Fruit fly (Drosophila melanogaster): Measurements from ENCODE around the gene CG7252.

CG7252 gene

DNA sequence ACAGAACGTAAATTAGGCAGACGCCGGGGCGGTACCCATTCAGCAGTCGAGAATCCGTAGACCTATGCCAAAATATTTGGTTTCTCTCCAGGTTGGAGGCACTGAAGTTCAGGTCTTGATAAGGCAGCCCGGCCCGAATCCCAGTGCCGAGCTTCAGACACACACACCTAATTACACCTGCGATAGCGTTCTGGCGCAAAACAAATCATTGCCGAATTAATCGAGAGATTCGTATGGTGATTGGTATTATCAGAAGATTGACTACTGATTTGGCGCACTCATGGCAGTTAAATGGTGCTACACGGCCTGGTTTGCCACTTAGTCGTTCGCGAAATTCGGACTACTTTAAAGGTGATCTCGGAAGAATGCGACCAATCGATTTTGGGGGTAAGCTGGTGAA, at the start of gene CG7252:
CG7252 (plus strand) TSS at position 319 of the 400 bp plus-strand sequence.
- TF ChIP-seq CG8478 (optimal IDR thresholded peaks at IDR 0.05) = no peak

DNA sequence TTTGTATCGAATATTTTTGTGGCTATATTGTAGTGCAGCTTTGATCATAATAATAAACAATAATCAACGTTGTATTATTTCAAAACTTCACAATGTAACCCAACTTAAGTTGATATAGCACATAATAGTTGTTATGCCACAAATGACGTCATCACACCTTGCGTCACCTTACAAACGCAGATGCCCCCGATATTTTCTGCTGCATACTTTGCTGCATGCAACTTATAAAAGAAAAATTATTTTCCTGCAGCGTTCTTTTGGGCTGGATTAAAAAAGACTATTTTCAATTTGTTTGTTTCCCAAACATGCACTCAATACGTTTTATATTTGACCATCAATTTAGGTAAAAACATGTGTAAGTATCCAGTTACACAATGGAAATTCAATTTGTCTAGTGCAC, 29.3 kb upstream of the CG7252 start:
- TF ChIP-seq CG8478 (optimal IDR thresholded peaks at IDR 0.05) (no peak), CTCF (optimal IDR thresholded peaks at IDR 0.05) (peak; percentile 28 to 44)

dm6 chr3L:11921213-11921612, 26.3 kb upstream of the CG7252 start, which contains the start of gene CG11588:
Gene CG11588 (plus strand): TSS chr3L:11921513.
- TF ChIP-seq CTCF (optimal IDR thresholded peaks at IDR 0.05) (no peak), CG8478 (optimal IDR thresholded peaks at IDR 0.05) (no peak)

- no peak for TF ChIP-seq CG8478 (optimal IDR thresholded peaks at IDR 0.05)
- no peak for TF ChIP-seq CTCF (optimal IDR thresholded peaks at IDR 0.05)
Observed at dm6 chr3L:11924657-11925056, 22.8 kb upstream of the CG7252 start, which contains the start of gene SdhAL. Gene SdhAL (minus strand): TSS chr3L:11924757.

- no peak for TF ChIP-seq CTCF (optimal IDR thresholded peaks at IDR 0.05)
- TF ChIP-seq CG8478 (optimal IDR thresholded peaks at IDR 0.05) = no peak
Observed at dm6 chr3L:11925382-11925781, 22.1 kb upstream of the CG7252 start.

DNA sequence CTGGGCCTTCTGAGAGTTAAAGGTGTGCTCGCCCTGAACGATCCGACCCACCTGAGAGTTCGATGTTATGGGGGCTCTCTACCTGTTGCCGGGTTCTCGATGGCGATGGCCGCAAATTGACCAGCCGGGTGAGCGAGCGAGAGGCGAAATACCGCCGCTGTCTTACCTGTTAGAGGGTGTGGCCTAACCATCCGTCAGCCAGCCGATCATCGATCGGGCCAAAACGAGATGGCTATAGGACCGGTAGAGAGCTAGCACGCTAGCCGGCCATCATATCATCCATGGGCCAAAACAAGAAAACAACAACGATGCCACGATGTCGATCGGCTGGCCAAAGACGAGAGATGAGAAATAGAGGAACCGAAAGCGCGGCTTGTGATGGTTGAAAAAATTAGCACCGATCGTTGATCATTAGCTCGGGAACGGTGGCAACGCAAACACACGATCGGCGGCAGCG, 20.2 kb upstream of the CG7252 start, which contains the start of gene byn:
byn (plus strand) TSS at position 407 of the 457 bp plus-strand sequence.
- TF ChIP-seq CTCF (optimal IDR thresholded peaks at IDR 0.05) = no peak
- TF ChIP-seq CG8478 (optimal IDR thresholded peaks at IDR 0.05) = no peak

DNA sequence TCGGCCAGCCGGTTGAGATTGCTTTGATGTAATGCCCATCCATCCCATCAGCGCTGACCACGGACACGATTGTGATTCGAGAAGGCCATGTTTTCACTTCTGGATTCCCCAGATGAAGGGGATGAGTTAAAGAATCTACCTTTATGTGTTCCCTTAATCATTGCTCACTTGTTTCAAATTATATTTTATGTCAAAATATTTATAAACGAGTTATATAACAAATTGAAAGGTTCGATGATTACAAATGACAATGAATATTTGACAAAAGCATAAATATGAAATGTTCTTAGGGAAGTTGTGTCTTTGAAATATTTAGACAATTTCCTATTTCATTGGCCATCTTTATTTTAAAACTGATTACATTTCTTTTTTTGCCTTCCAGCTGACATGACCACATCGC, 15.9 kb upstream of the CG7252 start:
- TF ChIP-seq CG8478 (optimal IDR thresholded peaks at IDR 0.05) (no peak), CTCF (optimal IDR thresholded peaks at IDR 0.05) (no peak)

dm6 chr3L:11937270-11937669, 10.2 kb upstream of the CG7252 start:
- TF ChIP-seq CG8478 (optimal IDR thresholded peaks at IDR 0.05) = no peak

DNA sequence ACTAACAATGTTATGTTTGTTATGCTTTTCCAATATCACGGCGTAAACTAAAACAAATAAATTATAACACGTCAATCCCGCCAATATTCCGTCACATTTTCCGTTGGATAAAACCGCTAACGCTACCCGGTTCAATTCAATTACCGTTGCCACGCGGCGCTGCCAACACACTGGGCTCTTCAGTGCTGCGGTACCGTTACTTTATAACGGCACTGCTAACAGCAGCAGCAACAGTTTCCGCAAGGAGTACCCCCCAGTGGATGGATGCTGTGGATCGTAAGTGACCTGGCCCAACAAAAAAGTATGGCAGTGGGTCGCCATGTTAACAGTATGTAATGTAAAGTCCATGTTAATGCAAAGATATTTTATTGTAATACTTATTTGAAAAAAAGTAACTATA, 8.8 kb upstream of the CG7252 start, which contains the start of gene CG44837:
CG44837 (minus strand) TSS at position 157 of the 400 bp plus-strand sequence.
- no peak for TF ChIP-seq CG8478 (optimal IDR thresholded peaks at IDR 0.05)

DNA sequence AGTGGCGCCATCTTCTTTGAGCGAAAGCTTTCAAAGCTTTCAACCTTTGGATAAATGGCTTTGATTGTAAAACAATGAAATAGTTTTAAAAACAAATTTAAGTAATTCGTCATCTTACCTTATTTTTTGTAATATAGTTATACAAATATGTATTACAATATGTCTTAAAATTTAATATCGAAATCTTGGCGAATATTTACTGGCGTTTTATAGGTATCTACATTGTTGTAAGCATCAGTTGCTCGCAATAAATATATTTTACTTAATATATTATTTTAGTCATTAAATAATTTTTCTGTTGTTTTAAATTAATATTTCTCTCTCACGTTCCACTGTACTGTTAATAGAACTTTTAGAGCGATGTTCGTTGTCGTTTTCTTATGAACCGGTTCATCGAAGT, 5.9 kb upstream of the CG7252 start, which contains the start of gene Rpt4R:
Rpt4R (plus strand) TSS at position 301 of the 400 bp plus-strand sequence.
- no peak for TF ChIP-seq CTCF (optimal IDR thresholded peaks at IDR 0.05)
- TF ChIP-seq CG8478 (optimal IDR thresholded peaks at IDR 0.05) = no peak

dm6 chr3L:11944752-11945151, 2.7 kb upstream of the CG7252 start, which contains the start of gene CG5883:
Gene CG5883 (minus strand): TSS chr3L:11944852.
- TF ChIP-seq CG8478 (optimal IDR thresholded peaks at IDR 0.05) (no peak), CTCF (optimal IDR thresholded peaks at IDR 0.05) (no peak)

DNA sequence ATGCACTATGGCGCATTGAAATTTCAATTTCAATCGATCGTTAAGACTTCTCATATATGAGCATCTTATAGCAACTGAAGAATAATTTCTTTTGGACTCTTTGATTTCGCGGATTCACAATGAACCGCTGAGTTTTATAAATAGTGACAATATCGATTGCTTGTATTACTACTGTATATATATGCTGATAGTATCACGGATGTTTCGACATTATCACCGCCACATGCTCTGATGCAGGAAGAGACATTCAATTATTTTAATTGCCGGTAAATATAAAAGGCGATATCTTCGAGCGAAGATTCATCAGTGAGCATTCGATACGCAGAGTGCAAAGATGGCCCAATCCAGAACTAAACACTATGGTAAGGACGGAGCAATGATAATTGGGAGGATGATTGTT, 2.1 kb downstream of the CG7252 start, which contains the start of gene CG17826:
CG17826 (plus strand) TSS at position 301 of the 400 bp plus-strand sequence.
- TF ChIP-seq CG8478 (optimal IDR thresholded peaks at IDR 0.05) (no peak), CTCF (optimal IDR thresholded peaks at IDR 0.05) (no peak)

DNA sequence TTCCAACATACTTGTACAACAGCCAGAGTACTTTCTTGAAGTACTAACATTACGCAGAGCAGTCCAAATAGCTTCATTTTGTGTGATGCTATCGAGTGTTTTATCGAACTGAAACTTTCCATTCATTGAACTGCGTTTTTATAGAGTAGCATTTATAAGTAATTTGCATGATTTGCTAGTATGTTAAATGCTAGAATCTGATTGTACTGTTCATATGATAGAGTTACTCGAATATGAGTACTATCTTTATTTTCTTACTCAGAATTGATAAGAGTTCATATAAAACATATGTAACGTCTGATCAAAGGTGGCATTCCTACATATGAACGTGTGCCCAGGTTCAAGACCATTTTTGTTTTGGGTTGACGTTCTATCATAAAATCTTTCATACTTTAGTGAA, 5.7 kb downstream of the CG7252 start, which contains the start of gene obst-G:
obst-G (minus strand) TSS at position 101 of the 400 bp plus-strand sequence.
- TF ChIP-seq CG8478 (optimal IDR thresholded peaks at IDR 0.05) (no peak), CTCF (optimal IDR thresholded peaks at IDR 0.05) (no peak)

DNA sequence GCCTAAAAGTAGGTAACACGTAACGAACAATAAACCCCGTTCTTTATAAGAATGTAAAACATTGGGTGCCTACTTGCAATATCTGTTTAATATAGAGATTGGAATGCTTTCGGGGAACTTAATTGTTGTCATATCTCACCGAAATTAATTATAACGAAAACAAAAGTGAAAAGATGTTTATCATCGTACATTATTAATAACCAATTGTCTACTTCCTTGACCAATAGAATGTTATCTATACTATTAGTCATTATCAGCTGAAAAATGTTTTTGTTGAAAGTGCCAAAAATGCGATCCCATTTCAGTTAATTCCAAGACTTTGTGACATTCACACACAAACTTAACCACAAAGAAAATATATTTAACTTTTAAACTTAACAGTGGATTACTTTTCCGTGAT, 6.3 kb downstream of the CG7252 start, which contains the start of gene CG7248:
CG7248 (plus strand) TSS at position 301 of the 400 bp plus-strand sequence.
- TF ChIP-seq CTCF (optimal IDR thresholded peaks at IDR 0.05) = no peak
- TF ChIP-seq CG8478 (optimal IDR thresholded peaks at IDR 0.05) = no peak

dm6 chr3L:11957669-11958333, 10.3 kb downstream of the CG7252 start, which contains the start of the genes CG11570 and CG43294:
Gene CG11570 (minus strand): TSS chr3L:11957769.
Gene CG43294 (plus strand): TSS chr3L:11958283.
- TF ChIP-seq CG8478 (optimal IDR thresholded peaks at IDR 0.05) (no peak), CTCF (optimal IDR thresholded peaks at IDR 0.05) (no peak)

DNA sequence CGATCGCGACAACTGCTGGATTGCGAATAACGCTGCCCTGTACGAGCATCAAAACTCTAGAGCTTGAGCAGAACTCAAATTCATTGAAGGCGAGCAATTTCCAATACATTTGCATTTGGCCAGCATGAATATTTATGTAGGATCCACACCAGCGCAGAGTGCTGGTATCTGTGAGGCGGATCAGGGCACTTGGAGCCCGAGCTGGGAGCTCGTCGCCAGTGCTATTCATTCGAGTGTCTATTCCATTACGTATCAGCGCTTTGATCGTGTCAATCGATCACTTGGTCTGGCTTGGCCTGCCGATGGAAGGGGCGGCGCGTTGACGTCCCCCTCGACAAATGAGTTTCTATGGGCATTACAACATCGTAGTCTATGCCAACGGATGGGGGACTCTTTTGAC, 18.6 kb downstream of the CG7252 start, which contains the start of gene prc:
prc (minus strand) TSS at position 28 of the 400 bp plus-strand sequence.
- TF ChIP-seq CTCF (optimal IDR thresholded peaks at IDR 0.05) = no peak
- TF ChIP-seq CG8478 (optimal IDR thresholded peaks at IDR 0.05) = no peak
